Fruit fly (Drosophila melanogaster) whole organism, embryonic: ENCODE measurements around the gene Nckx30C.

Experiments
- Antp ChIP-seq: fragments of 200-800 bp; sonication (Bioruptor generic); optimal IDR thresholded peaks from 3 replicates; lab custom pipeline; 2016; ENCODE audit warnings: missing biosample characterization, missing genetic modification characterization
- B-H1 ChIP-seq: fragments of 200-800 bp; sonication (Bioruptor generic); IDR thresholded peaks from 3 replicates; pipeline ENCODE4 v1.3.6; 2022; ENCODE audit warnings: missing biosample characterization, missing genetic modification characterization
- CG10267 ChIP-seq: fragments of 200-800 bp; sonication (Bioruptor generic); optimal IDR thresholded peaks from 2 replicates; lab custom pipeline; 2018; ENCODE audit warnings: missing biosample characterization, mild to moderate bottlenecking, missing genetic modification characterization, moderate library complexity
- CG10366 ChIP-seq: fragments of 200-800 bp; sonication (Bioruptor generic); IDR thresholded peaks from 2 replicates; pipeline ENCODE4 v1.3.6; 2022; ENCODE audit warnings: missing biosample characterization, missing genetic modification characterization
- CG11093 ChIP-seq: fragments of 200-800 bp; sonication (Bioruptor generic); IDR thresholded peaks from 3 replicates; pipeline ENCODE4 v1.3.6; 2022; ENCODE audit warnings: missing biosample characterization, missing genetic modification characterization
- CG11247 ChIP-seq: fragments of 200-800 bp; sonication (Bioruptor generic); IDR thresholded peaks from 2 replicates; pipeline ENCODE4 v1.3.6; 2022; ENCODE audit warnings: missing biosample characterization, missing genetic modification characterization
- CG12391 ChIP-seq: fragments of 200-800 bp; sonication (Bioruptor generic); optimal IDR thresholded peaks from 3 replicates; lab custom pipeline; 2018; ENCODE audit warnings: missing biosample characterization, mild to moderate bottlenecking, missing genetic modification characterization, moderate library complexity
- CG14014 ChIP-seq: fragments of 200-800 bp; sonication (Bioruptor generic); IDR thresholded peaks from 2 replicates; pipeline ENCODE4 v1.3.6; 2022; ENCODE audit warnings: missing biosample characterization, missing genetic modification characterization
- CG14050 ChIP-seq: fragments of 200-800 bp; sonication (Bioruptor generic); IDR thresholded peaks from 3 replicates; pipeline ENCODE4 v1.3.6; 2022; ENCODE audit warnings: missing biosample characterization, missing genetic modification characterization
- CG14965 ChIP-seq: fragments of 200-800 bp; sonication (Bioruptor generic); optimal IDR thresholded peaks from 2 replicates; lab custom pipeline; 2016; ENCODE audit warnings: missing biosample characterization, missing genetic modification characterization, borderline replicate concordance
- CG15269 ChIP-seq: fragments of 200-800 bp; sonication (Bioruptor generic); optimal IDR thresholded peaks from 2 replicates; lab custom pipeline; 2018; ENCODE audit warnings: missing biosample characterization, mild to moderate bottlenecking, missing genetic modification characterization, moderate library complexity
- CG15479 ChIP-seq: fragments of 200-800 bp; sonication (Bioruptor generic); optimal IDR thresholded peaks from 3 replicates; lab custom pipeline; 2019; ENCODE audit warnings: missing biosample characterization, mild to moderate bottlenecking, missing genetic modification characterization, moderate library complexity
- CG17568 ChIP-seq: fragments of 200-800 bp; sonication (Bioruptor generic); optimal IDR thresholded peaks from 2 replicates; lab custom pipeline; 2018; ENCODE audit warnings: missing biosample characterization, mild to moderate bottlenecking, missing genetic modification characterization, moderate library complexity
- CG42726 ChIP-seq: fragments of 200-800 bp; sonication (Bioruptor generic); IDR thresholded peaks from 2 replicates; pipeline ENCODE4 v1.3.6; 2022; ENCODE audit warnings: missing biosample characterization, missing genetic modification characterization; ENCODE audit not compliant: partially characterized antibody
- CG4282 ChIP-seq: fragments of 200-800 bp; sonication (Bioruptor generic); optimal IDR thresholded peaks from 2 replicates; lab custom pipeline; 2016; ENCODE audit warnings: missing biosample characterization, missing genetic modification characterization
- CG4360 ChIP-seq: fragments of 200-800 bp; sonication (Bioruptor generic); IDR thresholded peaks from 2 replicates; pipeline ENCODE4 v1.3.6; 2022; ENCODE audit warnings: missing biosample characterization, missing genetic modification characterization
- CG6791 ChIP-seq: fragments of 200-800 bp; sonication (Bioruptor generic); IDR thresholded peaks from 3 replicates; pipeline ENCODE4 v1.3.6; 2022; ENCODE audit warnings: missing biosample characterization, missing genetic modification characterization; ENCODE audit not compliant: partially characterized antibody
- CG7372 ChIP-seq: fragments of 200-800 bp; sonication (Bioruptor generic); IDR thresholded peaks from 2 replicates; pipeline ENCODE4 v1.3.6; 2022; ENCODE audit warnings: missing biosample characterization, missing genetic modification characterization
- CG8290 ChIP-seq, 3 experiments: fragments of 200-800 bp; sonication (Bioruptor generic); optimal IDR thresholded peaks; 2 replicates each; lab custom pipeline; 2016 to 2019; ENCODE audit warnings: missing biosample characterization in 3 of 3, missing genetic modification characterization in 3 of 3, mild to moderate bottlenecking in 2 of 3, moderate library complexity in 1 of 3
- CG9727 ChIP-seq: fragments of 200-800 bp; sonication (Bioruptor generic); optimal IDR thresholded peaks from 3 replicates; lab custom pipeline; 2017; ENCODE audit warnings: missing biosample characterization, mild to moderate bottlenecking, missing genetic modification characterization
- D19A ChIP-seq: fragments of 200-800 bp; optimal IDR thresholded peaks from 3 replicates; lab custom pipeline; 2019; ENCODE audit warnings: missing biosample characterization, mild to moderate bottlenecking, missing genetic modification characterization, moderate library complexity
- Dek ChIP-seq: fragments of 200-800 bp; sonication (Bioruptor generic); optimal IDR thresholded peaks from 3 replicates; lab custom pipeline; 2019; ENCODE audit warnings: missing biosample characterization, mild to moderate bottlenecking, missing genetic modification characterization, moderate library complexity
- Dip2 ChIP-seq: fragments of 200-800 bp; sonication (Bioruptor generic); IDR thresholded peaks from 2 replicates; pipeline ENCODE4 v1.3.6; 2022; ENCODE audit warnings: missing biosample characterization, missing genetic modification characterization
- Dll ChIP-seq: fragments of 200-800 bp; sonication (Bioruptor generic); IDR thresholded peaks from 4 replicates; pipeline ENCODE4 v1.3.6; 2022; ENCODE audit warnings: missing biosample characterization, missing genetic modification characterization; ENCODE audit not compliant: partially characterized antibody
- Eip74EF ChIP-seq, 2 experiments: fragments of 200-800 bp in 1 of 2; fragments of >200 bp in 1 of 2; sonication (Bioruptor generic) in 1 of 2; optimal IDR thresholded peaks; 2 replicates each; lab custom pipeline; 2017 to 2019; ENCODE audit warnings: missing biosample characterization in 2 of 2, missing genetic modification characterization in 2 of 2, mild to moderate bottlenecking in 1 of 2, moderate library complexity in 1 of 2
- Fer1 ChIP-seq: fragments of 200-800 bp; sonication (Bioruptor generic); optimal IDR thresholded peaks from 2 replicates; lab custom pipeline; 2017; ENCODE audit warnings: missing biosample characterization, mild to moderate bottlenecking, missing genetic modification characterization
- Hr39 ChIP-seq: fragments of >200 bp; optimal IDR thresholded peaks from 2 replicates; lab custom pipeline; 2017
- Lhr ChIP-seq: fragments of 200-800 bp; sonication (Bioruptor generic); optimal IDR thresholded peaks from 3 replicates; lab custom pipeline; 2017; ENCODE audit warnings: mild to moderate bottlenecking, missing biosample characterization, missing genetic modification reagents, missing genetic modification characterization
- Mad ChIP-seq: fragments of 200-800 bp; sonication (Bioruptor generic); optimal IDR thresholded peaks from 2 replicates; lab custom pipeline; 2016; ENCODE audit warnings: missing biosample characterization, missing genetic modification characterization
- Mes4 ChIP-seq: fragments of 200-800 bp; sonication (Bioruptor generic); optimal IDR thresholded peaks from 2 replicates; lab custom pipeline; 2016; ENCODE audit warnings: missing biosample characterization, missing genetic modification characterization
- NFAT ChIP-seq: fragments of 200-800 bp; sonication (Bioruptor generic); IDR thresholded peaks from 2 replicates; pipeline ENCODE4 v1.3.6; 2022; ENCODE audit warnings: missing biosample characterization, missing genetic modification characterization
- Rfx ChIP-seq: fragments of 200-800 bp; sonication (Bioruptor generic); IDR thresholded peaks from 2 replicates; pipeline ENCODE4 v1.3.6; 2022; ENCODE audit warnings: missing biosample characterization, missing genetic modification characterization
- Sin3A ChIP-seq: fragments of >200 bp; optimal IDR thresholded peaks from 2 replicates; lab custom pipeline; 2018
- Spps ChIP-seq: fragments of 200-800 bp; sonication (Bioruptor generic); optimal IDR thresholded peaks from 2 replicates; lab custom pipeline; 2018; ENCODE audit warnings: missing biosample characterization, mild to moderate bottlenecking, missing genetic modification characterization
- YL-1 ChIP-seq: fragments of 200-800 bp; sonication (Bioruptor generic); optimal IDR thresholded peaks from 3 replicates; lab custom pipeline; 2017; ENCODE audit warnings: missing biosample characterization, mild to moderate bottlenecking, missing genetic modification characterization
- amos ChIP-seq: fragments of 200-800 bp; sonication (Bioruptor generic); IDR thresholded peaks from 2 replicates; pipeline ENCODE4 v1.3.6; 2022; ENCODE audit warnings: missing biosample characterization, missing genetic modification characterization; ENCODE audit not compliant: partially characterized antibody
- az2 ChIP-seq: fragments of 200-800 bp; sonication (Bioruptor generic); optimal IDR thresholded peaks from 3 replicates; lab custom pipeline; 2016; ENCODE audit warnings: missing biosample characterization, missing genetic modification characterization
- ci ChIP-seq: fragments of 200-800 bp; sonication (Bioruptor generic); IDR thresholded peaks from 3 replicates; pipeline ENCODE4 v1.3.6; 2022; ENCODE audit warnings: missing biosample characterization, missing genetic modification characterization
- crol ChIP-seq: fragments of 200-800 bp; sonication (Bioruptor generic); IDR thresholded peaks from 2 replicates; pipeline ENCODE4 v1.3.6; 2022; ENCODE audit warnings: missing biosample characterization, missing genetic modification characterization
- ems ChIP-seq: fragments of 200-800 bp; sonication (Bioruptor generic); optimal IDR thresholded peaks from 3 replicates; lab custom pipeline; 2016; ENCODE audit warnings: missing biosample characterization, missing genetic modification characterization
- fd96Cb ChIP-seq: fragments of 200-800 bp; sonication (Bioruptor generic); optimal IDR thresholded peaks from 2 replicates; lab custom pipeline; 2018; ENCODE audit warnings: missing biosample characterization, mild to moderate bottlenecking, missing genetic modification characterization, moderate library complexity
- ham ChIP-seq: fragments of 200-800 bp; sonication (Bioruptor generic); IDR thresholded peaks from 2 replicates; pipeline ENCODE4 v1.3.6; 2022; ENCODE audit warnings: missing biosample characterization, missing genetic modification characterization
- lmd ChIP-seq: fragments of 200-800 bp; sonication (Bioruptor generic); IDR thresholded peaks from 2 replicates; pipeline ENCODE4 v1.3.6; 2022; ENCODE audit warnings: missing biosample characterization, missing genetic modification characterization
- pros ChIP-seq: fragments of 200-800 bp; sonication (Bioruptor generic); optimal IDR thresholded peaks from 3 replicates; lab custom pipeline; 2019; ENCODE audit warnings: missing biosample characterization, mild to moderate bottlenecking, missing genetic modification characterization, moderate library complexity
- psq ChIP-seq: fragments of 200-800 bp; sonication (Bioruptor generic); optimal IDR thresholded peaks from 2 replicates; lab custom pipeline; 2017; ENCODE audit warnings: missing biosample characterization, missing genetic modification characterization
- pum ChIP-seq: fragments of 200-800 bp; sonication (Bioruptor generic); optimal IDR thresholded peaks from 2 replicates; lab custom pipeline; 2016; ENCODE audit warnings: missing biosample characterization, missing genetic modification characterization
- schlank ChIP-seq: fragments of 200-800 bp; sonication (Bioruptor generic); optimal IDR thresholded peaks from 2 replicates; lab custom pipeline; 2018; ENCODE audit warnings: missing biosample characterization, mild to moderate bottlenecking, missing genetic modification characterization
- slbo ChIP-seq: fragments of 200-800 bp; sonication (Bioruptor generic); IDR thresholded peaks from 2 replicates; pipeline ENCODE4 v1.3.6; 2022; ENCODE audit warnings: missing biosample characterization, missing genetic modification characterization
- sob ChIP-seq: fragments of 200-800 bp; sonication (Bioruptor generic); IDR thresholded peaks from 2 replicates; pipeline ENCODE4 v1.3.6; 2022; ENCODE audit warnings: missing biosample characterization, missing genetic modification characterization
- tap ChIP-seq: fragments of 200-800 bp; optimal IDR thresholded peaks from 3 replicates; lab custom pipeline; 2019; ENCODE audit warnings: missing biosample characterization, mild to moderate bottlenecking, missing genetic modification characterization, moderate library complexity
- trh ChIP-seq: fragments of 200-800 bp; sonication (Bioruptor generic); optimal IDR thresholded peaks from 2 replicates; lab custom pipeline; 2016; ENCODE audit warnings: missing biosample characterization, missing genetic modification characterization

The Nckx30C gene

dm6 chr2L:9698923-9699493 lies 47.3 kb downstream of the Nckx30C start, which contains the start of gene Pka-C1 (continued):
- no peak for TF ChIP-seq Dip2
- peak; percentile 82 for TF ChIP-seq ci (GFP tag; lab: Robert Waterston, UW)
- no peak for TF ChIP-seq tap
- peak; percentile 19 for TF ChIP-seq D19A (tag; lab: Kevin White, UChicago)
- TF ChIP-seq CG6791 (GFP tag; lab: Robert Waterston, UW) = peak; percentile 71
- TF ChIP-seq CG12391 = peak; percentile 44
- no peak for TF ChIP-seq ems (GFP tag; lab: Kevin White, UChicago)
- no peak for TF ChIP-seq CG15479 (GFP tag; lab: Kevin White, UChicago)
- TF ChIP-seq CG4360 (GFP tag; lab: Robert Waterston, UW) = no peak
- TF ChIP-seq crol = no peak
- peak; percentile 65 for TF ChIP-seq Lhr (GFP tag; lab: Kevin White, UChicago)
- peak; percentile 30; the same call in 1 of the 2 replicates for TF ChIP-seq CG14014 (GFP tag; lab: Robert Waterston, UW)
- TF ChIP-seq psq (GFP tag; lab: Kevin White, UChicago) = no peak
- no peak for TF ChIP-seq schlank (tag; lab: Kevin White, UChicago)
- TF ChIP-seq Sin3A = peak; percentile 19
- TF ChIP-seq CG15269 (tag; lab: Kevin White, UChicago) = peak; percentile 10
- TF ChIP-seq sob (GFP tag; lab: Robert Waterston, UW) = peak; percentile 47
- peak; percentile 86 for TF ChIP-seq CG42726
- peak; percentile 24 for TF ChIP-seq CG9727 (GFP tag; lab: Kevin White, UChicago)
- peak; percentile 39 for TF ChIP-seq CG17568 (GFP tag; lab: Kevin White, UChicago)
- TF ChIP-seq CG11093 (GFP tag; lab: Robert Waterston, UW) = no peak
- TF ChIP-seq Mad (GFP tag; lab: Kevin White, UChicago) = no peak
- TF ChIP-seq Fer1 (GFP tag; lab: Kevin White, UChicago) = peak; percentile 59
- TF ChIP-seq slbo (GFP tag; lab: Robert Waterston, UW) = peak; percentile 54
- TF ChIP-seq CG8290 (GFP tag; optimal IDR thresholded peaks at IDR 0.05; lab: Kevin White, UChicago) = no peak
- TF ChIP-seq CG8290 (tag; optimal IDR thresholded peaks at IDR 0.05; lab: Kevin White, UChicago) = peak in 1 of 2 experiments; percentile 77
- no peak for TF ChIP-seq Spps (tag; lab: Kevin White, UChicago)
- TF ChIP-seq pros (GFP tag; lab: Kevin White, UChicago) = no peak
- TF ChIP-seq B-H1 (GFP tag; lab: Robert Waterston, UW) = no peak
- no peak for TF ChIP-seq fd96Cb (tag; lab: Kevin White, UChicago)
- TF ChIP-seq CG4282 (GFP tag; lab: Kevin White, UChicago) = peak; percentile 64
- TF ChIP-seq Rfx (GFP tag; lab: Robert Waterston, UW) = peak; percentile 72
- TF ChIP-seq CG14050 (GFP tag; lab: Robert Waterston, UW) = no peak; the same call in 2 of the 3 replicates
- no peak for TF ChIP-seq trh
- TF ChIP-seq YL-1 (GFP tag; lab: Kevin White, UChicago) = peak; percentile 28
- no peak for TF ChIP-seq CG7372 (GFP tag; lab: Robert Waterston, UW)
- TF ChIP-seq NFAT (GFP tag; lab: Robert Waterston, UW) = peak; percentile 70
- no peak for TF ChIP-seq Mes4 (GFP tag; lab: Kevin White, UChicago)
- TF ChIP-seq CG14965 (GFP tag; lab: Kevin White, UChicago) = no peak
- TF ChIP-seq Eip74EF (GFP tag; optimal IDR thresholded peaks at IDR 0.05; lab: Kevin White, UChicago) = no peak
- TF ChIP-seq az2 (GFP tag; lab: Kevin White, UChicago) = peak; percentile 11
- TF ChIP-seq pum (GFP tag; lab: Kevin White, UChicago) = no peak
- peak; percentile 27 for TF ChIP-seq CG10267 (tag; lab: Kevin White, UChicago)
- TF ChIP-seq Antp (GFP tag; lab: Kevin White, UChicago) = no peak
- TF ChIP-seq amos = peak; percentile 59; the same call in 1 of the 2 replicates
- TF ChIP-seq Dll (GFP tag; lab: Robert Waterston, UW) = no peak
- TF ChIP-seq CG10366 (GFP tag; lab: Robert Waterston, UW) = no peak
- TF ChIP-seq Hr39 (lab: Kevin White, UChicago) = no peak
- peak; percentile 54 for TF ChIP-seq CG11247 (GFP tag; lab: Robert Waterston, UW)
- no peak for TF ChIP-seq ham (GFP tag; lab: Robert Waterston, UW)
- peak; percentile 53 for TF ChIP-seq lmd (GFP tag; lab: Robert Waterston, UW)
- peak; percentile 56 for TF ChIP-seq Dek (tag; lab: Kevin White, UChicago)
